Fruit fly (Drosophila melanogaster) whole organism, embryonic: ENCODE data around the gene Ance-2.

Source experiments
- CG10267 ChIP-seq: fragments of 200-800 bp; sonication (Bioruptor generic); optimal IDR thresholded peaks from 2 replicates; lab custom pipeline; 2018; ENCODE audit warnings: missing biosample characterization, mild to moderate bottlenecking, missing genetic modification characterization, moderate library complexity
- CG10959 ChIP-seq: fragments of 200-800 bp; sonication (Bioruptor generic); IDR thresholded peaks from 2 replicates; pipeline ENCODE4 v1.3.6; 2022; ENCODE audit warnings: missing biosample characterization, missing genetic modification characterization
- CG10979 ChIP-seq: fragments of 200-800 bp; sonication (Bioruptor generic); optimal IDR thresholded peaks from 2 replicates; lab custom pipeline; 2018; ENCODE audit warnings: missing biosample characterization, mild to moderate bottlenecking, missing genetic modification characterization, moderate library complexity
- CG11247 ChIP-seq: fragments of 200-800 bp; sonication (Bioruptor generic); IDR thresholded peaks from 2 replicates; pipeline ENCODE4 v1.3.6; 2022; ENCODE audit warnings: missing biosample characterization, missing genetic modification characterization
- CG12659 ChIP-seq: fragments of 200-800 bp; sonication (Bioruptor generic); optimal IDR thresholded peaks from 3 replicates; lab custom pipeline; 2017; ENCODE audit warnings: mild to moderate bottlenecking, missing biosample characterization, missing genetic modification reagents, missing genetic modification characterization
- CG12769 ChIP-seq: fragments of 200-800 bp; sonication (Bioruptor generic); optimal IDR thresholded peaks from 2 replicates; lab custom pipeline; 2019; ENCODE audit warnings: missing biosample characterization, mild to moderate bottlenecking, missing genetic modification characterization, moderate library complexity
- CG14050 ChIP-seq: fragments of 200-800 bp; sonication (Bioruptor generic); IDR thresholded peaks from 3 replicates; pipeline ENCODE4 v1.3.6; 2022; ENCODE audit warnings: missing biosample characterization, missing genetic modification characterization
- CG14441 ChIP-seq: fragments of 200-800 bp; sonication (Bioruptor generic); IDR thresholded peaks from 2 replicates; pipeline ENCODE4 v1.3.6; 2022; ENCODE audit warnings: missing biosample characterization, missing genetic modification characterization
- CG14667 ChIP-seq: fragments of 200-800 bp; sonication (Bioruptor generic); IDR thresholded peaks from 2 replicates; pipeline ENCODE4 v1.3.6; 2022; ENCODE audit warnings: missing biosample characterization, missing genetic modification characterization
- CG15479 ChIP-seq: fragments of 200-800 bp; sonication (Bioruptor generic); optimal IDR thresholded peaks from 3 replicates; lab custom pipeline; 2019; ENCODE audit warnings: missing biosample characterization, mild to moderate bottlenecking, missing genetic modification characterization, moderate library complexity
- CG1602 ChIP-seq: fragments of 200-800 bp; sonication (Bioruptor generic); optimal IDR thresholded peaks from 3 replicates; lab custom pipeline; 2016; ENCODE audit warnings: missing biosample characterization, missing genetic modification characterization
- CG16863 ChIP-seq: fragments of 200-800 bp; sonication (Bioruptor generic); optimal IDR thresholded peaks from 3 replicates; lab custom pipeline; 2016; ENCODE audit warnings: missing biosample characterization, missing genetic modification characterization
- CG17186 ChIP-seq: fragments of 200-800 bp; sonication (Bioruptor generic); optimal IDR thresholded peaks from 3 replicates; lab custom pipeline; 2017; ENCODE audit warnings: missing biosample characterization, missing genetic modification reagents, missing genetic modification characterization
- CG17612 ChIP-seq: fragments of 200-800 bp; sonication (Bioruptor generic); IDR thresholded peaks from 2 replicates; pipeline ENCODE4 v1.3.6; 2022; ENCODE audit warnings: missing biosample characterization, missing genetic modification characterization
- CG17802 ChIP-seq: fragments of 200-800 bp; sonication (Bioruptor generic); optimal IDR thresholded peaks from 2 replicates; lab custom pipeline; 2018; ENCODE audit warnings: missing biosample characterization, mild to moderate bottlenecking, missing genetic modification characterization, moderate library complexity
- CG1792 ChIP-seq: fragments of 200-800 bp; sonication (Bioruptor generic); optimal IDR thresholded peaks from 2 replicates; lab custom pipeline; 2016; ENCODE audit warnings: missing biosample characterization, missing genetic modification characterization
- CG18599 ChIP-seq: fragments of 200-800 bp; sonication (Bioruptor generic); optimal IDR thresholded peaks from 3 replicates; lab custom pipeline; 2017; ENCODE audit warnings: missing biosample characterization, missing genetic modification characterization, mild to moderate bottlenecking, moderate library complexity, missing genetic modification reagents
- CG2120 ChIP-seq: fragments of 200-800 bp; sonication (Bioruptor generic); optimal IDR thresholded peaks from 3 replicates; lab custom pipeline; 2016; ENCODE audit warnings: missing biosample characterization, missing genetic modification characterization
- CG31441 ChIP-seq: fragments of 200-800 bp; sonication (Bioruptor generic); IDR thresholded peaks from 2 replicates; pipeline ENCODE4 v1.3.6; 2022; ENCODE audit warnings: missing biosample characterization, missing genetic modification characterization
- CG42726 ChIP-seq: fragments of 200-800 bp; sonication (Bioruptor generic); IDR thresholded peaks from 2 replicates; pipeline ENCODE4 v1.3.6; 2022; ENCODE audit warnings: missing biosample characterization, missing genetic modification characterization; ENCODE audit not compliant: partially characterized antibody
- CG4730 ChIP-seq: fragments of 200-800 bp; sonication (Bioruptor generic); IDR thresholded peaks from 2 replicates; pipeline ENCODE4 v1.3.6; 2022; ENCODE audit warnings: missing biosample characterization, missing genetic modification characterization
- CG6791 ChIP-seq: fragments of 200-800 bp; sonication (Bioruptor generic); IDR thresholded peaks from 3 replicates; pipeline ENCODE4 v1.3.6; 2022; ENCODE audit warnings: missing biosample characterization, missing genetic modification characterization; ENCODE audit not compliant: partially characterized antibody
- CG7987 ChIP-seq: fragments of 200-800 bp; sonication (Bioruptor generic); optimal IDR thresholded peaks from 2 replicates; lab custom pipeline; 2018; ENCODE audit warnings: missing biosample characterization, mild to moderate bottlenecking, missing genetic modification characterization, moderate library complexity
- CG8089 ChIP-seq: fragments of 200-800 bp; sonication (Bioruptor generic); optimal IDR thresholded peaks from 3 replicates; lab custom pipeline; 2016; ENCODE audit warnings: missing biosample characterization, missing genetic modification characterization
- CTCF ChIP-seq: fragments of 200-800 bp; sonication (Bioruptor generic); optimal IDR thresholded peaks from 2 replicates; lab custom pipeline; 2017; ENCODE audit warnings: missing biosample characterization, mild to moderate bottlenecking, missing genetic modification characterization, moderate library complexity
- D ChIP-seq, 2 experiments: fragments of 200-800 bp in 1 of 2; fragments of >200 bp in 1 of 2; sonication (Bioruptor generic) in 1 of 2; optimal IDR thresholded peaks; 2 replicates in 1 of 2; 3 replicates in 1 of 2; lab custom pipeline; 2017; ENCODE audit warnings: mild to moderate bottlenecking in 1 of 2, missing biosample characterization in 1 of 2, missing genetic modification characterization in 1 of 2, missing genetic modification reagents in 1 of 2
- Ets97D ChIP-seq: fragments of 200-800 bp; sonication (Bioruptor generic); optimal IDR thresholded peaks from 3 replicates; lab custom pipeline; 2016; ENCODE audit warnings: missing biosample characterization, missing genetic modification characterization
- Gsc ChIP-seq: fragments of 200-800 bp; sonication (Bioruptor generic); IDR thresholded peaks from 2 replicates; pipeline ENCODE4 v1.3.6; 2022; ENCODE audit warnings: missing biosample characterization, missing genetic modification characterization
- HmgZ ChIP-seq: fragments of 200-800 bp; sonication (Bioruptor generic); optimal IDR thresholded peaks from 2 replicates; lab custom pipeline; 2018; ENCODE audit warnings: missing biosample characterization, mild to moderate bottlenecking, missing genetic modification characterization
- NfI ChIP-seq: fragments of 200-800 bp; sonication (Bioruptor generic); optimal IDR thresholded peaks from 3 replicates; lab custom pipeline; 2018; ENCODE audit warnings: missing biosample characterization, mild to moderate bottlenecking, missing genetic modification characterization, moderate library complexity
- Oli ChIP-seq: fragments of 200-800 bp; sonication (Bioruptor generic); optimal IDR thresholded peaks from 2 replicates; lab custom pipeline; 2018; ENCODE audit warnings: missing biosample characterization, mild to moderate bottlenecking, missing genetic modification characterization, moderate library complexity
- Pdp1 ChIP-seq, 2 experiments: fragments of 200-800 bp; sonication (Bioruptor generic); optimal IDR thresholded peaks; 3 replicates each; lab custom pipeline; 2016; ENCODE audit warnings: missing biosample characterization in 2 of 2, missing genetic modification characterization in 2 of 2, mild to moderate bottlenecking in 1 of 2, moderate library complexity in 1 of 2
- Rfx ChIP-seq: fragments of 200-800 bp; sonication (Bioruptor generic); IDR thresholded peaks from 2 replicates; pipeline ENCODE4 v1.3.6; 2022; ENCODE audit warnings: missing biosample characterization, missing genetic modification characterization
- caup ChIP-seq: fragments of 200-800 bp; sonication (Bioruptor generic); optimal IDR thresholded peaks from 3 replicates; lab custom pipeline; 2017; ENCODE audit warnings: missing biosample characterization, mild to moderate bottlenecking, missing genetic modification characterization, moderate library complexity; ENCODE audit not compliant: severe bottlenecking
- corto ChIP-seq: fragments of 200-800 bp; sonication (Bioruptor generic); optimal IDR thresholded peaks from 2 replicates; lab custom pipeline; 2016; ENCODE audit warnings: missing biosample characterization, mild to moderate bottlenecking, missing genetic modification characterization, moderate library complexity
- crol ChIP-seq: fragments of 200-800 bp; sonication (Bioruptor generic); IDR thresholded peaks from 2 replicates; pipeline ENCODE4 v1.3.6; 2022; ENCODE audit warnings: missing biosample characterization, missing genetic modification characterization
- danr ChIP-seq: fragments of 200-800 bp; sonication (Bioruptor generic); IDR thresholded peaks from 2 replicates; pipeline ENCODE4 v1.3.6; 2022; ENCODE audit warnings: missing biosample characterization, missing genetic modification characterization
- dmrt11E ChIP-seq: fragments of 200-800 bp; sonication (Bioruptor generic); optimal IDR thresholded peaks from 3 replicates; lab custom pipeline; 2018; ENCODE audit warnings: missing biosample characterization, mild to moderate bottlenecking, missing genetic modification characterization, moderate library complexity
- esg ChIP-seq: fragments of 200-800 bp; sonication (Bioruptor generic); conservative IDR thresholded peaks from 2 replicates; pipeline ENCODE4 v1.3.6; 2022; ENCODE audit warnings: missing biosample characterization, missing genetic modification characterization
- nmo ChIP-seq: fragments of 200-800 bp; sonication (Bioruptor generic); optimal IDR thresholded peaks from 2 replicates; lab custom pipeline; 2018; ENCODE audit warnings: missing biosample characterization, mild to moderate bottlenecking, missing genetic modification characterization, moderate library complexity
- odd ChIP-seq: fragments of 200-800 bp; sonication (Bioruptor generic); optimal IDR thresholded peaks from 2 replicates; lab custom pipeline; 2017; ENCODE audit warnings: missing biosample characterization, mild to moderate bottlenecking, missing genetic modification characterization
- p53 ChIP-seq: fragments of 200-800 bp; sonication (Bioruptor generic); optimal IDR thresholded peaks from 2 replicates; lab custom pipeline; 2016; ENCODE audit warnings: missing biosample characterization, missing genetic modification characterization
- row ChIP-seq: fragments of 200-800 bp; sonication (Bioruptor generic); IDR thresholded peaks from 3 replicates; pipeline ENCODE4 v1.3.6; 2022; ENCODE audit warnings: missing biosample characterization, missing genetic modification characterization
- seq ChIP-seq: fragments of 200-800 bp; sonication (Bioruptor generic); IDR thresholded peaks from 2 replicates; pipeline ENCODE4 v1.3.6; 2022; ENCODE audit warnings: missing biosample characterization, missing genetic modification characterization
- tna ChIP-seq: fragments of 200-800 bp; sonication (Bioruptor generic); IDR thresholded peaks from 2 replicates; pipeline ENCODE4 v1.3.6; 2022; ENCODE audit warnings: missing biosample characterization, missing genetic modification characterization; ENCODE audit not compliant: partially characterized antibody
- twi ChIP-seq: fragments of 200-800 bp; optimal IDR thresholded peaks from 2 replicates; lab custom pipeline; 2019; ENCODE audit warnings: missing biosample characterization, mild to moderate bottlenecking, missing genetic modification characterization, moderate library complexity
- unpg ChIP-seq: fragments of 200-800 bp; sonication (Bioruptor generic); optimal IDR thresholded peaks from 3 replicates; lab custom pipeline; 2018; ENCODE audit warnings: missing biosample characterization, mild to moderate bottlenecking, missing genetic modification characterization, moderate library complexity
- yki ChIP-seq: fragments of >200 bp; optimal IDR thresholded peaks from 3 replicates; lab custom pipeline; 2018
- zen ChIP-seq: fragments of 200-800 bp; sonication (Bioruptor generic); optimal IDR thresholded peaks from 3 replicates; lab custom pipeline; 2018; ENCODE audit warnings: missing biosample characterization, mild to moderate bottlenecking, missing genetic modification characterization, moderate library complexity

Gene Ance-2

DNA sequence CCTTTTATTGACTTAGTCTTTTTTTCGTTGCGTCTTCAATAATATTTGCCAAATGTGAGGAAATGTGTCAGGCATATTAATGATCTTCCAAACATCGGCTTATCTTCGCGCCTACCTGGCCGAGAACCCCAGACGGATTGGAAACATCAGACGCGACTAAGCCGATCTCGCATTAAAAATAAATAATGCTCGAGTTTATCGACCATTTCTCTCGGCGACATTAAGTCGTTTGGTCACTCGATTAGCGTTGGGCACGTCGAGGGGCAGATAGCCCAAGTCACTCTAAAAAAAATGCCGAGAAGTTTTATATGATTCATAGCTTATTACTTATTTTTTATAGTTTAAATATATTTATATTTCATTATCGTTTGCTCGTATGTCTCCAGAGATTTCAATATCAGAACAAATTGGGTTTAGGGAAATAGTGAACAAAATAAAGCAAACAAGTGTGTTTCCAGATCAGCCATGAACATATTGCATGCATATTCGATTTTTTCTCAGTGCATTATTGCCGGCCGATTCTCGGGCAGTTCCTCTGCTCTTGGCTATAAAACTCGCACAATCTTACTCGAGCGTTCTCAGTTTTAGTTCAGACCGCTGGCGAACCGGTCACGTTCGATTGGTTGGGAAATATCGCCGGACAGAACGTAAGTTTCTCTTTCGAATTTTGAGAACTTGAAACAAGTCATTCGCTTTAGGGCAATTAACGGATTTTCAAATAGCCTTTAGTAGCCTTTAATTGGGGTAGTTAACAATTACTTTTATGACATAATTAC lies 3.9 kb upstream of the Ance-2 start, which contains the start of gene Ance (continued):
- TF ChIP-seq NfI: peak; percentile 69
- TF ChIP-seq twi (tag; lab: Kevin White, UChicago): no peak
- TF ChIP-seq CG14050 (GFP tag; lab: Robert Waterston, UW): no peak
- peak; percentile 15 for TF ChIP-seq HmgZ (tag; lab: Kevin White, UChicago)
- TF ChIP-seq p53 (GFP tag; lab: Kevin White, UChicago): no peak
- TF ChIP-seq CG8089 (GFP tag; lab: Kevin White, UChicago): no peak
- TF ChIP-seq D (optimal IDR thresholded peaks at IDR 0.05; lab: Kevin White, UChicago): no peak
- no peak for TF ChIP-seq D (GFP tag; optimal IDR thresholded peaks at IDR 0.05; lab: Kevin White, UChicago)
- TF ChIP-seq Pdp1 (GFP tag; optimal IDR thresholded peaks at IDR 0.05; lab: Kevin White, UChicago): peak in 1 of 2 experiments; percentile 0
- no peak for TF ChIP-seq CG7987 (GFP tag; lab: Kevin White, UChicago)
- TF ChIP-seq seq (GFP tag; lab: Robert Waterston, UW): no peak
- TF ChIP-seq crol (GFP tag; lab: Robert Waterston, UW): no peak
- peak; percentile 59 for TF ChIP-seq CG2120 (GFP tag; lab: Kevin White, UChicago)
- TF ChIP-seq Rfx: peak; percentile 78
- no peak for TF ChIP-seq CG16863
- 0 out of 2 replicates have a peak, but pooled peaks have one; percentile 15 for TF ChIP-seq CG31441
- no peak for TF ChIP-seq CG12769 (tag; lab: Kevin White, UChicago)
- TF ChIP-seq row (GFP tag; lab: Robert Waterston, UW): peak; percentile 77
- no peak for TF ChIP-seq corto (GFP tag; lab: Kevin White, UChicago)
- peak; percentile 55 for TF ChIP-seq zen (tag; lab: Kevin White, UChicago)
- TF ChIP-seq CG10959 (GFP tag; lab: Robert Waterston, UW): peak; percentile 50
- TF ChIP-seq odd (GFP tag; lab: Kevin White, UChicago): no peak
- no peak for TF ChIP-seq CG4730
- TF ChIP-seq CTCF (GFP tag; lab: Kevin White, UChicago): no peak
- peak; percentile 73 for TF ChIP-seq nmo (GFP tag; lab: Kevin White, UChicago)
- TF ChIP-seq dmrt11E (tag; lab: Kevin White, UChicago): peak; percentile 46
- no peak for TF ChIP-seq CG14667 (GFP tag; lab: Robert Waterston, UW)
- TF ChIP-seq CG1602: no peak
- peak; percentile 50 for TF ChIP-seq CG10979 (tag; lab: Kevin White, UChicago)
- no peak for TF ChIP-seq CG6791 (GFP tag; lab: Robert Waterston, UW)
- TF ChIP-seq CG12659 (GFP tag; lab: Kevin White, UChicago): peak; percentile 61
- TF ChIP-seq caup (GFP tag; lab: Kevin White, UChicago): peak; percentile 8
- TF ChIP-seq danr (GFP tag; lab: Robert Waterston, UW): no peak
- TF ChIP-seq esg (GFP tag; lab: Robert Waterston, UW): no peak
- peak; percentile 54 for TF ChIP-seq unpg (GFP tag; lab: Kevin White, UChicago)
- TF ChIP-seq CG1792 (GFP tag; lab: Kevin White, UChicago): no peak
- no peak for TF ChIP-seq Gsc (GFP tag; lab: Robert Waterston, UW)
- peak; percentile 5 for TF ChIP-seq Oli (tag; lab: Kevin White, UChicago)
- TF ChIP-seq CG42726 (GFP tag; lab: Robert Waterston, UW): 0 out of 2 replicates have a peak, but pooled peaks have one; percentile 26
- TF ChIP-seq CG11247 (GFP tag; lab: Robert Waterston, UW): peak; percentile 66
- TF ChIP-seq yki (lab: Kevin White, UChicago): no peak
- no peak for TF ChIP-seq tna (GFP tag; lab: Robert Waterston, UW)
- no peak for TF ChIP-seq CG17802
- no peak for TF ChIP-seq CG15479 (GFP tag; lab: Kevin White, UChicago)
- peak; percentile 31; the same call in 1 of the 2 replicates for TF ChIP-seq CG14441 (GFP tag; lab: Robert Waterston, UW)
- peak; percentile 79 for TF ChIP-seq CG18599 (GFP tag; lab: Kevin White, UChicago)
- no peak for TF ChIP-seq Ets97D (GFP tag; lab: Kevin White, UChicago)
- TF ChIP-seq CG17186 (GFP tag; lab: Kevin White, UChicago): no peak
- TF ChIP-seq CG17612 (GFP tag; lab: Robert Waterston, UW): no peak
- TF ChIP-seq CG10267 (tag; lab: Kevin White, UChicago): no peak
